Fruit fly (Drosophila melanogaster): ENCODE measurements around the gene CG12682.

CG12682 gene

dm6 chrX:4825674-4826073, at the start of gene CG12682:
CG12682 (plus strand) TSS chrX:4825974.
- TF ChIP-seq CG3919 (GFP tag; optimal IDR thresholded peaks at IDR 0.05) (no peak), CG15336 (GFP tag; IDR thresholded peaks at IDR 0.05) (no peak), Met (GFP tag; optimal IDR thresholded peaks at IDR 0.05) (no peak), esn (GFP tag; optimal IDR thresholded peaks at IDR 0.05) (no peak), dsx (GFP tag; optimal IDR thresholded peaks at IDR 0.05; ENCODE audit: poor library complexity, severe bottlenecking) (no peak), vri (GFP tag; optimal IDR thresholded peaks at IDR 0.05) (no peak), CG16779 (tag; optimal IDR thresholded peaks at IDR 0.05) (no peak), Ets21C (GFP tag; optimal IDR thresholded peaks at IDR 0.05) (no peak)

- no peak for TF ChIP-seq Ets21C (GFP tag; optimal IDR thresholded peaks at IDR 0.05)
- no peak for TF ChIP-seq Met (GFP tag; optimal IDR thresholded peaks at IDR 0.05)
- no peak for TF ChIP-seq CG3919 (GFP tag; optimal IDR thresholded peaks at IDR 0.05)
- no peak for TF ChIP-seq CG11294 (GFP tag; IDR thresholded peaks at IDR 0.05)
- no peak for TF ChIP-seq net (GFP tag; optimal IDR thresholded peaks at IDR 0.05)
- TF ChIP-seq dsx (GFP tag; optimal IDR thresholded peaks at IDR 0.05; ENCODE audit: poor library complexity, severe bottlenecking), result no peak
- TF ChIP-seq CG16779 (tag; optimal IDR thresholded peaks at IDR 0.05), result no peak
- TF ChIP-seq Hr38 (GFP tag; optimal IDR thresholded peaks at IDR 0.05), result no peak
- no peak for TF ChIP-seq Smox (GFP tag; optimal IDR thresholded peaks at IDR 0.05)
- TF ChIP-seq Gug (GFP tag; IDR thresholded peaks at IDR 0.05), result no peak
Measured at dm6 chrX:4777275-4777674, 48.5 kb upstream of the CG12682 start, which contains the start of gene CG2871. CG2871 (minus strand) TSS chrX:4777375.

- TF ChIP-seq CG16779 (tag; optimal IDR thresholded peaks at IDR 0.05) (no peak), CG15336 (GFP tag; IDR thresholded peaks at IDR 0.05) (no peak), CG7368 (GFP tag; optimal IDR thresholded peaks at IDR 0.05) (no peak), spab (GFP tag; optimal IDR thresholded peaks at IDR 0.05) (no peak), CG6808 (GFP tag; optimal IDR thresholded peaks at IDR 0.05) (no peak), vri (GFP tag; optimal IDR thresholded peaks at IDR 0.05) (no peak), fd85E (GFP tag; optimal IDR thresholded peaks at IDR 0.05) (no peak), Eip93F (GFP tag; optimal IDR thresholded peaks at IDR 0.05) (no peak), Eip75B (GFP tag; optimal IDR thresholded peaks at IDR 0.05) (no peak), CG6854 (GFP tag; optimal IDR thresholded peaks at IDR 0.05) (no peak), pdm3 (GFP tag; optimal IDR thresholded peaks at IDR 0.05) (no peak), svp (GFP tag) (no peak), CG32006 (GFP tag; optimal IDR thresholded peaks at IDR 0.05) (no peak)
Measured at dm6 chrX:4782689-4783088, 43.1 kb upstream of the CG12682 start, which contains the start of gene CG15471. CG15471 (minus strand) TSS chrX:4782789.

dm6 chrX:4783775-4784174, 42.0 kb upstream of the CG12682 start, which contains the start of gene CG6978:
CG6978 (plus strand) TSS chrX:4784075.
- TF ChIP-seq fd85E (GFP tag; optimal IDR thresholded peaks at IDR 0.05), result no peak
- no peak for TF ChIP-seq net (GFP tag; optimal IDR thresholded peaks at IDR 0.05)
- no peak for TF ChIP-seq Lpt (GFP tag; optimal IDR thresholded peaks at IDR 0.05)
- TF ChIP-seq ss (GFP tag; optimal IDR thresholded peaks at IDR 0.05), result no peak
- TF ChIP-seq salr (GFP tag; optimal IDR thresholded peaks at IDR 0.05), result no peak
- no peak for TF ChIP-seq dac (GFP tag; optimal IDR thresholded peaks at IDR 0.05)
- no peak for TF ChIP-seq CG6854 (GFP tag; optimal IDR thresholded peaks at IDR 0.05)
- TF ChIP-seq CG10631 (GFP tag; optimal IDR thresholded peaks at IDR 0.05), result no peak
- no peak for TF ChIP-seq lz (GFP tag; optimal IDR thresholded peaks at IDR 0.05)
- no peak for TF ChIP-seq topi (GFP tag; optimal IDR thresholded peaks at IDR 0.05)
- no peak for TF ChIP-seq Ets96B (tag; optimal IDR thresholded peaks at IDR 0.05)
- no peak for TF ChIP-seq CG10669 (GFP tag; optimal IDR thresholded peaks at IDR 0.05)
- no peak for TF ChIP-seq CG4318 (GFP tag; optimal IDR thresholded peaks at IDR 0.05)

dm6 chrX:4804762-4805161, 21.0 kb upstream of the CG12682 start, which contains the start of gene CG2861:
CG2861 (minus strand) TSS chrX:4804862.
- TF ChIP-seq Hr38 (GFP tag; optimal IDR thresholded peaks at IDR 0.05) (no peak), CG6792 (GFP tag; optimal IDR thresholded peaks at IDR 0.05) (no peak), Eip75B (GFP tag; optimal IDR thresholded peaks at IDR 0.05) (no peak), Gug (GFP tag; IDR thresholded peaks at IDR 0.05) (no peak), eg (GFP tag; IDR thresholded peaks at IDR 0.05) (no peak), CG6808 (GFP tag; optimal IDR thresholded peaks at IDR 0.05) (no peak), Lpt (GFP tag; optimal IDR thresholded peaks at IDR 0.05) (no peak), CG11294 (GFP tag; IDR thresholded peaks at IDR 0.05) (no peak), fkh (GFP tag; optimal IDR thresholded peaks at IDR 0.05) (no peak), CG3032 (tag; optimal IDR thresholded peaks at IDR 0.05) (no peak), esn (GFP tag; optimal IDR thresholded peaks at IDR 0.05) (no peak), acj6 (GFP tag; optimal IDR thresholded peaks at IDR 0.05) (no peak), cyc (GFP tag; optimal IDR thresholded peaks at IDR 0.05) (no peak)
